Worm (Caenorhabditis elegans) whole organism, L2 larva: Measurements from ENCODE around the gene lido-18.

Experiments
- C34F6.9 ChIP-seq: fragments of 150-350 bp; optimal IDR thresholded peaks from 2 replicates; lab custom pipeline; 2014; ENCODE audit warnings: missing biosample characterization, missing genetic modification characterization
- F13H6.1 ChIP-seq: sonication (generic microtip); optimal IDR thresholded peaks from 2 replicates; lab custom pipeline; 2016; ENCODE audit warnings: missing genetic modification characterization, missing compliant biosample characterization
- Y55F3AM.14 ChIP-seq: fragments of 200-800 bp; sonication (Bioruptor generic); optimal IDR thresholded peaks from 2 replicates; lab custom pipeline; 2018; ENCODE audit warnings: mild to moderate bottlenecking, missing genetic modification characterization, missing compliant biosample characterization
- ZK546.5 ChIP-seq: sonication (generic microtip); optimal IDR thresholded peaks from 2 replicates; lab custom pipeline; 2017; ENCODE audit warnings: missing biosample characterization, missing genetic modification characterization
- aly-2 ChIP-seq: fragments of 150-350 bp; optimal IDR thresholded peaks from 2 replicates; lab custom pipeline; 2014; ENCODE audit warnings: missing biosample characterization, missing genetic modification characterization
- ama-1 ChIP-seq: fragments of 150-350 bp; optimal IDR thresholded peaks from 2 replicates; lab custom pipeline; 2018; ENCODE audit warnings: inconsistent platforms
- ceh-16 ChIP-seq: fragments of 150-350 bp; optimal IDR thresholded peaks from 2 replicates; lab custom pipeline; 2014; ENCODE audit warnings: missing biosample characterization, missing genetic modification characterization
- ceh-82 ChIP-seq: fragments of 150-350 bp; optimal IDR thresholded peaks from 2 replicates; lab custom pipeline; 2014; ENCODE audit warnings: missing biosample characterization, missing genetic modification characterization
- crh-2 ChIP-seq: sonication (generic microtip); optimal IDR thresholded peaks from 2 replicates; lab custom pipeline; 2017; ENCODE audit warnings: missing biosample characterization, missing genetic modification characterization
- dmd-4 ChIP-seq: sonication (generic microtip); optimal IDR thresholded peaks from 2 replicates; lab custom pipeline; 2017; ENCODE audit warnings: missing biosample characterization, missing genetic modification characterization
- elt-1 ChIP-seq: fragments of 150-350 bp; optimal IDR thresholded peaks from 2 replicates; lab custom pipeline; 2014; ENCODE audit warnings: missing biosample characterization, missing genetic modification characterization
- elt-3 ChIP-seq: sonication (generic microtip); optimal IDR thresholded peaks from 2 replicates; lab custom pipeline; 2017; ENCODE audit warnings: missing biosample characterization, missing genetic modification characterization
- fos-1 ChIP-seq: fragments of 150-350 bp; optimal IDR thresholded peaks from 2 replicates; lab custom pipeline; 2014; ENCODE audit warnings: missing biosample characterization, missing genetic modification characterization
- gmeb-1 ChIP-seq: fragments of 150-350 bp; optimal IDR thresholded peaks from 2 replicates; lab custom pipeline; 2014; ENCODE audit warnings: missing biosample characterization, missing genetic modification characterization
- lin-13 ChIP-seq: fragments of 150-350 bp; optimal IDR thresholded peaks from 2 replicates; lab custom pipeline; 2014; ENCODE audit warnings: missing biosample characterization, missing genetic modification reagents, missing genetic modification characterization
- lin-39 ChIP-seq: fragments of 150-350 bp; optimal IDR thresholded peaks from 2 replicates; lab custom pipeline; 2014; ENCODE audit warnings: missing biosample characterization, missing genetic modification reagents, missing genetic modification characterization
- lsy-2 ChIP-seq, 2 experiments: fragments of 150-350 bp in 1 of 2; sonication (generic microtip) in 1 of 2; optimal IDR thresholded peaks; 2 replicates each; lab custom pipeline; 2014 to 2017; ENCODE audit warnings: missing biosample characterization in 2 of 2, missing genetic modification characterization in 2 of 2
- mab-5 ChIP-seq: fragments of 150-350 bp; optimal IDR thresholded peaks from 2 replicates; lab custom pipeline; 2014; ENCODE audit warnings: missing biosample characterization, missing genetic modification characterization
- mbf-1 ChIP-seq: sonication (generic microtip); optimal IDR thresholded peaks from 2 replicates; lab custom pipeline; 2017; ENCODE audit warnings: missing biosample characterization, missing genetic modification characterization
- mdl-1 ChIP-seq, 2 experiments: fragments of 150-350 bp in 1 of 2; sonication (generic microtip) in 1 of 2; optimal IDR thresholded peaks; 2 replicates each; lab custom pipeline; 2017; ENCODE audit warnings: missing biosample characterization in 2 of 2, missing genetic modification characterization in 2 of 2
- nhr-11 ChIP-seq: fragments of 150-350 bp; optimal IDR thresholded peaks from 2 replicates; lab custom pipeline; 2014; ENCODE audit warnings: missing biosample characterization, missing genetic modification characterization
- nhr-12 ChIP-seq: fragments of 150-350 bp; optimal IDR thresholded peaks from 2 replicates; lab custom pipeline; 2014; ENCODE audit warnings: missing biosample characterization, missing genetic modification characterization
- nhr-129 ChIP-seq: fragments of 150-350 bp; optimal IDR thresholded peaks from 2 replicates; lab custom pipeline; 2014; ENCODE audit warnings: missing biosample characterization, missing genetic modification characterization
- nhr-21 ChIP-seq: fragments of 150-350 bp; optimal IDR thresholded peaks from 2 replicates; lab custom pipeline; 2014; ENCODE audit warnings: missing biosample characterization, missing genetic modification characterization
- nhr-237 ChIP-seq: fragments of 150-350 bp; optimal IDR thresholded peaks from 2 replicates; lab custom pipeline; 2014; ENCODE audit warnings: missing biosample characterization, missing genetic modification characterization
- nhr-25 ChIP-seq: fragments of 150-350 bp; sonication (generic microtip); optimal IDR thresholded peaks from 3 replicates; lab custom pipeline; 2014; ENCODE audit warnings: missing biosample characterization, missing genetic modification characterization
- nhr-6 ChIP-seq: fragments of 150-350 bp; optimal IDR thresholded peaks from 2 replicates; lab custom pipeline; 2014; ENCODE audit warnings: missing biosample characterization, missing genetic modification characterization
- peb-1 ChIP-seq: fragments of 150-350 bp; optimal IDR thresholded peaks from 2 replicates; lab custom pipeline; 2014; ENCODE audit warnings: missing biosample characterization, missing genetic modification characterization
- sem-4 ChIP-seq: fragments of 150-350 bp; optimal IDR thresholded peaks from 2 replicates; lab custom pipeline; 2014; ENCODE audit warnings: missing biosample characterization, missing genetic modification reagents, missing genetic modification characterization
- sma-9 ChIP-seq, 2 experiments: fragments of 150-350 bp in 1 of 2; sonication (generic microtip) in 1 of 2; optimal IDR thresholded peaks; 2 replicates each; lab custom pipeline; 2014 to 2016; ENCODE audit warnings: missing genetic modification characterization in 2 of 2, mild to moderate bottlenecking in 1 of 2, missing biosample characterization in 1 of 2, missing compliant biosample characterization in 1 of 2, missing genetic modification reagents in 1 of 2, moderate library complexity in 1 of 2
- snpc-4 ChIP-seq: fragments of 150-350 bp; optimal IDR thresholded peaks from 2 replicates; lab custom pipeline; 2014; ENCODE audit warnings: missing biosample characterization, missing genetic modification characterization
- unc-55 ChIP-seq: fragments of 150-350 bp; sonication (generic microtip); optimal IDR thresholded peaks from 3 replicates; lab custom pipeline; 2014; ENCODE audit warnings: missing biosample characterization, missing genetic modification reagents, missing genetic modification characterization
- unc-62 ChIP-seq: fragments of 150-350 bp; optimal IDR thresholded peaks from 2 replicates; lab custom pipeline; 2014; ENCODE audit warnings: missing biosample characterization, missing genetic modification reagents, missing genetic modification characterization
- zag-1 ChIP-seq: fragments of 150-350 bp; optimal IDR thresholded peaks from 2 replicates; lab custom pipeline; 2014; ENCODE audit warnings: missing biosample characterization, missing genetic modification characterization
- ztf-11 ChIP-seq: sonication (generic microtip); optimal IDR thresholded peaks from 2 replicates; lab custom pipeline; 2017; ENCODE audit warnings: missing biosample characterization, missing genetic modification characterization
- ztf-4 ChIP-seq: fragments of 150-350 bp; optimal IDR thresholded peaks from 2 replicates; lab custom pipeline; 2014; ENCODE audit warnings: missing biosample characterization, missing genetic modification characterization

lido-18 gene

ce11 chrIII:7655932-7656331, 6.1 kb upstream of the lido-18 start, which contains the start of gene baz-2:
Gene baz-2, minus strand, starts transcription at chrIII:7656032.
- TF ChIP-seq elt-3 (tag; lab: Kevin White, UChicago), result no peak

- TF ChIP-seq nhr-129 (tag; lab: Kevin White, UChicago) (peak; percentile 30), mdl-1 (tag; optimal IDR thresholded peaks at IDR 0.05; lab: Kevin White, UChicago) (no peak), nhr-11 (tag; lab: Kevin White, UChicago) (no peak)
Measured at ce11 chrIII:7656474-7656873, 5.6 kb upstream of the lido-18 start, which contains the start of gene ZK783.7. Gene ZK783.7, plus strand, starts transcription at chrIII:7656719.

ce11 chrIII:7659440-7659839, 2.6 kb upstream of the lido-18 start:
- TF ChIP-seq ztf-11 (tag; lab: Kevin White, UChicago) (no peak), nhr-12 (tag; lab: Kevin White, UChicago) (no peak), fos-1 (tag; lab: Kevin White, UChicago) (no peak), nhr-237 (no peak), ceh-16 (tag; lab: Kevin White, UChicago) (no peak), ama-1 (lab: Kevin White, UChicago) (no peak), mdl-1 (tag; optimal IDR thresholded peaks at IDR 0.05; lab: Kevin White, UChicago) (peak in 1 of 2 experiments; percentile 1), crh-2 (tag; lab: Kevin White, UChicago) (peak; percentile 53), snpc-4 (no peak), mab-5 (tag; lab: Kevin White, UChicago) (peak; percentile 7), sem-4 (no peak), sma-9 (GFP tag; optimal IDR thresholded peaks at IDR 0.05; lab: Kevin White, UChicago) (peak; percentile 1), sma-9 (tag; optimal IDR thresholded peaks at IDR 0.05; lab: Kevin White, UChicago) (no peak), dmd-4 (tag; lab: Kevin White, UChicago) (no peak), F13H6.1 (tag; lab: Kevin White, UChicago) (peak; percentile 72), C34F6.9 (peak; percentile 80), nhr-11 (tag; lab: Kevin White, UChicago) (no peak), elt-1 (tag; lab: Kevin White, UChicago) (no peak), unc-62 (GFP tag; lab: Kevin White, UChicago) (no peak), peb-1 (tag; lab: Kevin White, UChicago) (no peak), unc-55 (GFP tag; lab: Kevin White, UChicago) (peak; percentile 65), lin-39 (tag; lab: Kevin White, UChicago) (no peak), nhr-21 (tag; lab: Kevin White, UChicago) (no peak), nhr-129 (tag; lab: Kevin White, UChicago) (peak; percentile 91), ceh-82 (tag; lab: Kevin White, UChicago) (no peak), gmeb-1 (no peak), Y55F3AM.14 (peak; percentile 35), ZK546.5 (no peak), lsy-2 (tag; optimal IDR thresholded peaks at IDR 0.05; lab: Kevin White, UChicago) (peak; percentile 12 to 58), lin-13 (GFP tag; lab: Kevin White, UChicago) (no peak), aly-2 (tag; lab: Kevin White, UChicago) (no peak), zag-1 (peak; percentile 71)
- TF ChIP-seq, all 48 proteins: peak for 11

ce11 chrIII:7661162-7661561, 916 bp upstream of the lido-18 start:
- no peak for TF ChIP-seq aly-2 (tag; lab: Kevin White, UChicago)
- TF ChIP-seq crh-2 (tag; lab: Kevin White, UChicago), result no peak
- TF ChIP-seq nhr-6 (tag; lab: Kevin White, UChicago), result no peak
- no peak for TF ChIP-seq nhr-129 (tag; lab: Kevin White, UChicago)
- TF ChIP-seq elt-3 (tag; lab: Kevin White, UChicago), result no peak

- TF ChIP-seq gmeb-1 (no peak), mab-5 (tag; lab: Kevin White, UChicago) (no peak), dmd-4 (tag; lab: Kevin White, UChicago) (no peak), nhr-25 (tag; lab: Kevin White, UChicago) (no peak), zag-1 (no peak), lin-39 (tag; lab: Kevin White, UChicago) (no peak), nhr-21 (tag; lab: Kevin White, UChicago) (no peak), ztf-4 (tag; lab: Kevin White, UChicago) (no peak), fos-1 (tag; lab: Kevin White, UChicago) (no peak), nhr-6 (tag; lab: Kevin White, UChicago) (no peak), Y55F3AM.14 (no peak), mbf-1 (tag; lab: Kevin White, UChicago) (no peak), elt-3 (tag; lab: Kevin White, UChicago) (no peak)
Measured at ce11 chrIII:7665928-7666327, 3.9 kb downstream of the lido-18 start.
